Fruit fly (Drosophila melanogaster) whole organism, embryonic: Measurements from ENCODE around the gene CG46317.

Experiments
- Antp ChIP-seq: fragments of 200-800 bp; sonication (Bioruptor generic); optimal IDR thresholded peaks from 3 replicates; lab custom pipeline; 2016; ENCODE audit warnings: missing biosample characterization, missing genetic modification characterization
- BEAF-32 ChIP-seq: fragments of 200-800 bp; sonication (Bioruptor generic); optimal IDR thresholded peaks from 3 replicates; lab custom pipeline; 2017; ENCODE audit warnings: missing biosample characterization, missing genetic modification characterization, mild to moderate bottlenecking, moderate library complexity, missing genetic modification reagents
- Bgb ChIP-seq: fragments of 200-800 bp; sonication (Bioruptor generic); IDR thresholded peaks from 2 replicates; pipeline ENCODE4 v1.3.6; 2022; ENCODE audit warnings: missing biosample characterization, missing genetic modification characterization; ENCODE audit not compliant: partially characterized antibody
- CG10274 ChIP-seq: fragments of 200-800 bp; sonication (Bioruptor generic); optimal IDR thresholded peaks from 3 replicates; lab custom pipeline; 2017; ENCODE audit warnings: missing biosample characterization, mild to moderate bottlenecking, missing genetic modification characterization
- CG10321 ChIP-seq: fragments of 200-800 bp; sonication (Bioruptor generic); IDR thresholded peaks from 2 replicates; pipeline ENCODE4 v1.3.6; 2022; ENCODE audit warnings: missing biosample characterization, missing genetic modification characterization
- CG11247 ChIP-seq: fragments of 200-800 bp; sonication (Bioruptor generic); IDR thresholded peaks from 2 replicates; pipeline ENCODE4 v1.3.6; 2022; ENCODE audit warnings: missing biosample characterization, missing genetic modification characterization
- CG12744 ChIP-seq: fragments of 200-800 bp; sonication (Bioruptor generic); optimal IDR thresholded peaks from 2 replicates; lab custom pipeline; 2016; ENCODE audit warnings: missing biosample characterization, missing genetic modification characterization
- CG13894 ChIP-seq: fragments of 200-800 bp; sonication (Bioruptor generic); optimal IDR thresholded peaks from 3 replicates; lab custom pipeline; 2018; ENCODE audit warnings: missing biosample characterization, mild to moderate bottlenecking, missing genetic modification characterization, moderate library complexity
- CG14441 ChIP-seq: fragments of 200-800 bp; sonication (Bioruptor generic); IDR thresholded peaks from 2 replicates; pipeline ENCODE4 v1.3.6; 2022; ENCODE audit warnings: missing biosample characterization, missing genetic modification characterization
- CG14860 ChIP-seq: fragments of 200-800 bp; sonication (Bioruptor generic); IDR thresholded peaks from 3 replicates; pipeline ENCODE4 v1.3.6; 2022; ENCODE audit warnings: missing biosample characterization, missing genetic modification characterization; ENCODE audit not compliant: partially characterized antibody
- CG14965 ChIP-seq: fragments of 200-800 bp; sonication (Bioruptor generic); optimal IDR thresholded peaks from 2 replicates; lab custom pipeline; 2016; ENCODE audit warnings: missing biosample characterization, missing genetic modification characterization, borderline replicate concordance
- CG17359 ChIP-seq: fragments of 200-800 bp; sonication (Bioruptor generic); optimal IDR thresholded peaks from 3 replicates; lab custom pipeline; 2018; ENCODE audit warnings: missing biosample characterization, mild to moderate bottlenecking, missing genetic modification characterization, moderate library complexity
- CG17361 ChIP-seq: fragments of 200-800 bp; sonication (Bioruptor generic); IDR thresholded peaks from 3 replicates; pipeline ENCODE4 v1.3.6; 2022; ENCODE audit warnings: missing biosample characterization, missing genetic modification characterization
- CG17612 ChIP-seq: fragments of 200-800 bp; sonication (Bioruptor generic); IDR thresholded peaks from 2 replicates; pipeline ENCODE4 v1.3.6; 2022; ENCODE audit warnings: missing biosample characterization, missing genetic modification characterization
- CG2199 ChIP-seq: fragments of 200-800 bp; sonication (Bioruptor generic); IDR thresholded peaks from 3 replicates; pipeline ENCODE4 v1.3.6; 2022; ENCODE audit warnings: missing biosample characterization, missing genetic modification characterization
- CG2875 ChIP-seq: fragments of 200-800 bp; sonication (Bioruptor generic); optimal IDR thresholded peaks from 2 replicates; lab custom pipeline; 2017; ENCODE audit warnings: missing biosample characterization, mild to moderate bottlenecking, missing genetic modification characterization, missing genetic modification reagents
- CG32772 ChIP-seq: fragments of 200-800 bp; sonication (Bioruptor generic); IDR thresholded peaks from 2 replicates; pipeline ENCODE4 v1.3.6; 2022; ENCODE audit warnings: missing biosample characterization, missing genetic modification characterization
- CG3281 ChIP-seq: fragments of 200-800 bp; sonication (Bioruptor generic); optimal IDR thresholded peaks from 3 replicates; lab custom pipeline; 2017; ENCODE audit warnings: missing biosample characterization, mild to moderate bottlenecking, missing genetic modification characterization
- CG6254 ChIP-seq: fragments of 200-800 bp; sonication (Bioruptor generic); optimal IDR thresholded peaks from 3 replicates; lab custom pipeline; 2017; ENCODE audit warnings: mild to moderate bottlenecking, missing biosample characterization, missing genetic modification reagents, missing genetic modification characterization
- CG6689 ChIP-seq: fragments of 200-800 bp; sonication (Bioruptor generic); IDR thresholded peaks from 2 replicates; pipeline ENCODE4 v1.3.6; 2022; ENCODE audit warnings: missing biosample characterization, missing genetic modification characterization
- CG6854 ChIP-seq: fragments of 200-800 bp; sonication (Bioruptor generic); optimal IDR thresholded peaks from 3 replicates; lab custom pipeline; 2017; ENCODE audit warnings: missing biosample characterization, mild to moderate bottlenecking, missing genetic modification characterization
- CG7556 ChIP-seq: fragments of 200-800 bp; sonication (Bioruptor generic); optimal IDR thresholded peaks from 2 replicates; lab custom pipeline; 2017; ENCODE audit warnings: missing biosample characterization, mild to moderate bottlenecking, missing genetic modification characterization
- CG8281 ChIP-seq: fragments of 200-800 bp; sonication (Bioruptor generic); optimal IDR thresholded peaks from 2 replicates; lab custom pipeline; 2018; ENCODE audit warnings: missing biosample characterization, mild to moderate bottlenecking, missing genetic modification characterization, moderate library complexity
- CG8924 ChIP-seq: fragments of 200-800 bp; optimal IDR thresholded peaks from 3 replicates; lab custom pipeline; 2019; ENCODE audit warnings: missing biosample characterization, mild to moderate bottlenecking, missing genetic modification characterization, moderate library complexity
- CG9609 ChIP-seq: fragments of 200-800 bp; sonication (Bioruptor generic); optimal IDR thresholded peaks from 3 replicates; lab custom pipeline; 2016; ENCODE audit warnings: missing biosample characterization, missing genetic modification characterization
- CHES-1-like ChIP-seq: fragments of 200-800 bp; sonication (Bioruptor generic); optimal IDR thresholded peaks from 2 replicates; lab custom pipeline; 2016; ENCODE audit warnings: missing biosample characterization, missing genetic modification characterization
- Dbx ChIP-seq: fragments of 200-800 bp; sonication (Bioruptor generic); IDR thresholded peaks from 3 replicates; pipeline ENCODE4 v1.3.6; 2022; ENCODE audit warnings: missing biosample characterization, missing genetic modification characterization
- Drgx ChIP-seq: fragments of 200-800 bp; sonication (Bioruptor generic); IDR thresholded peaks from 2 replicates; pipeline ENCODE4 v1.3.6; 2022; ENCODE audit warnings: missing biosample characterization, missing genetic modification characterization
- H15 ChIP-seq: fragments of 200-800 bp; sonication (Bioruptor generic); IDR thresholded peaks from 3 replicates; pipeline ENCODE4 v1.3.6; 2022; ENCODE audit warnings: missing biosample characterization, missing genetic modification characterization
- Lhr ChIP-seq: fragments of 200-800 bp; sonication (Bioruptor generic); optimal IDR thresholded peaks from 3 replicates; lab custom pipeline; 2017; ENCODE audit warnings: mild to moderate bottlenecking, missing biosample characterization, missing genetic modification reagents, missing genetic modification characterization
- Max ChIP-seq: fragments of 200-800 bp; sonication (Bioruptor generic); optimal IDR thresholded peaks from 2 replicates; lab custom pipeline; 2016; ENCODE audit warnings: missing biosample characterization, mild to moderate bottlenecking, missing genetic modification characterization
- Nf-YB ChIP-seq: fragments of 200-800 bp; sonication (Bioruptor generic); optimal IDR thresholded peaks from 3 replicates; lab custom pipeline; 2019; ENCODE audit warnings: missing biosample characterization, mild to moderate bottlenecking, missing genetic modification characterization, moderate library complexity
- Nf-YC ChIP-seq: fragments of 200-800 bp; optimal IDR thresholded peaks from 3 replicates; lab custom pipeline; 2019; ENCODE audit warnings: missing biosample characterization, mild to moderate bottlenecking, missing genetic modification characterization, moderate library complexity
- Oaz ChIP-seq: fragments of 200-800 bp; sonication (Bioruptor generic); IDR thresholded peaks from 2 replicates; pipeline ENCODE4 v1.3.6; 2022; ENCODE audit warnings: missing biosample characterization, missing genetic modification characterization
- aop ChIP-seq: fragments of 200-800 bp; sonication (Bioruptor generic); IDR thresholded peaks from 2 replicates; pipeline ENCODE4 v1.3.6; 2022; ENCODE audit warnings: missing biosample characterization, missing genetic modification characterization
- chm ChIP-seq: fragments of 200-800 bp; sonication (Bioruptor generic); IDR thresholded peaks from 2 replicates; pipeline ENCODE4 v1.3.6; 2022; ENCODE audit warnings: missing biosample characterization, missing genetic modification characterization
- chn ChIP-seq: fragments of 200-800 bp; sonication (Bioruptor generic); optimal IDR thresholded peaks from 2 replicates; lab custom pipeline; 2016; ENCODE audit warnings: missing biosample characterization, missing genetic modification characterization
- crc ChIP-seq: fragments of 200-800 bp; sonication (Bioruptor generic); optimal IDR thresholded peaks from 2 replicates; lab custom pipeline; 2016; ENCODE audit warnings: missing biosample characterization, missing genetic modification characterization
- ham ChIP-seq: fragments of 200-800 bp; sonication (Bioruptor generic); IDR thresholded peaks from 2 replicates; pipeline ENCODE4 v1.3.6; 2022; ENCODE audit warnings: missing biosample characterization, missing genetic modification characterization
- knrl ChIP-seq: fragments of 200-800 bp; sonication (Bioruptor generic); IDR thresholded peaks from 3 replicates; pipeline ENCODE4 v1.3.6; 2022; ENCODE audit warnings: missing biosample characterization, missing genetic modification characterization; ENCODE audit not compliant: partially characterized antibody
- nerfin-1 ChIP-seq: fragments of 200-800 bp; sonication (Bioruptor generic); optimal IDR thresholded peaks from 3 replicates; lab custom pipeline; 2019; ENCODE audit warnings: missing biosample characterization, mild to moderate bottlenecking, missing genetic modification characterization, moderate library complexity
- odd ChIP-seq: fragments of 200-800 bp; sonication (Bioruptor generic); optimal IDR thresholded peaks from 2 replicates; lab custom pipeline; 2017; ENCODE audit warnings: missing biosample characterization, mild to moderate bottlenecking, missing genetic modification characterization
- rib ChIP-seq: fragments of 200-800 bp; sonication (Bioruptor generic); IDR thresholded peaks from 2 replicates; pipeline ENCODE4 v1.3.6; 2022; ENCODE audit warnings: missing biosample characterization, missing genetic modification characterization
- row ChIP-seq: fragments of 200-800 bp; sonication (Bioruptor generic); IDR thresholded peaks from 3 replicates; pipeline ENCODE4 v1.3.6; 2022; ENCODE audit warnings: missing biosample characterization, missing genetic modification characterization
- tio ChIP-seq: fragments of 200-800 bp; sonication (Bioruptor generic); optimal IDR thresholded peaks from 2 replicates; lab custom pipeline; 2017; ENCODE audit warnings: missing biosample characterization, missing genetic modification characterization, inconsistent platforms
- ttk ChIP-seq: fragments of 200-800 bp; sonication (Bioruptor generic); IDR thresholded peaks from 2 replicates; pipeline ENCODE4 v2.1.2; 2022; ENCODE audit warnings: missing biosample characterization, missing genetic modification characterization
- twi ChIP-seq: fragments of 200-800 bp; optimal IDR thresholded peaks from 2 replicates; lab custom pipeline; 2019; ENCODE audit warnings: missing biosample characterization, mild to moderate bottlenecking, missing genetic modification characterization, moderate library complexity
- unpg ChIP-seq: fragments of 200-800 bp; sonication (Bioruptor generic); optimal IDR thresholded peaks from 3 replicates; lab custom pipeline; 2018; ENCODE audit warnings: missing biosample characterization, mild to moderate bottlenecking, missing genetic modification characterization, moderate library complexity
- wdn ChIP-seq: fragments of 200-800 bp; sonication (Bioruptor generic); IDR thresholded peaks from 2 replicates; pipeline ENCODE4 v1.3.6; 2022; ENCODE audit warnings: missing biosample characterization, missing genetic modification characterization
- zf30C ChIP-seq: fragments of 200-800 bp; sonication (Bioruptor generic); optimal IDR thresholded peaks from 3 replicates; lab custom pipeline; 2018; ENCODE audit warnings: missing biosample characterization, mild to moderate bottlenecking, missing genetic modification characterization

The CG46317 gene

dm6 chrX:14237873-14238394 lies 23.1 kb upstream of the CG46317 start, which contains the start of the genes Fbxl4 and Dus2 (continued):
- TF ChIP-seq Drgx (GFP tag; lab: Robert Waterston, UW), result peak; percentile 79
- peak; percentile 74 for TF ChIP-seq CG6854 (GFP tag; lab: Kevin White, UChicago)
- peak; percentile 67 for TF ChIP-seq CG8281 (tag; lab: Kevin White, UChicago)
- TF ChIP-seq Nf-YC, result peak; percentile 80
- peak; percentile 84 for TF ChIP-seq CG17359 (tag; lab: Kevin White, UChicago)
- peak; percentile 70 for TF ChIP-seq Nf-YB (GFP tag; lab: Kevin White, UChicago)
- TF ChIP-seq CG14441 (GFP tag; lab: Robert Waterston, UW), result peak; percentile 91
- peak; percentile 96 for TF ChIP-seq row (GFP tag; lab: Robert Waterston, UW)
- TF ChIP-seq Bgb (GFP tag; lab: Robert Waterston, UW), result peak; percentile 58; the same call in 1 of the 2 replicates
- peak; percentile 89 for TF ChIP-seq CG3281 (GFP tag; lab: Kevin White, UChicago)
- TF ChIP-seq CG2199 (GFP tag; lab: Robert Waterston, UW), result peak; percentile 88
- TF ChIP-seq CG2875 (GFP tag; lab: Kevin White, UChicago), result peak; percentile 82
- TF ChIP-seq aop (GFP tag; lab: Robert Waterston, UW), result peak; percentile 81
- TF ChIP-seq CG6254 (GFP tag; lab: Kevin White, UChicago), result peak; percentile 78
- peak; percentile 69; the same call in 2 of the 3 replicates for TF ChIP-seq knrl (GFP tag; lab: Robert Waterston, UW)
- peak; percentile 92 for TF ChIP-seq Max (GFP tag; lab: Kevin White, UChicago)
- TF ChIP-seq unpg (GFP tag; lab: Kevin White, UChicago), result peak; percentile 87
- TF ChIP-seq CG10274, result peak; percentile 77
- TF ChIP-seq Oaz (GFP tag; lab: Robert Waterston, UW), result peak; percentile 86
- TF ChIP-seq CG17612 (GFP tag; lab: Robert Waterston, UW), result peak; percentile 77
- peak; percentile 76 for TF ChIP-seq Lhr (GFP tag; lab: Kevin White, UChicago)
- peak; percentile 86 for TF ChIP-seq nerfin-1
- TF ChIP-seq chm (GFP tag; lab: Robert Waterston, UW), result peak; percentile 95
- TF ChIP-seq CG14965 (GFP tag; lab: Kevin White, UChicago), result peak; percentile 23
- peak; percentile 64 for TF ChIP-seq BEAF-32 (GFP tag; lab: Kevin White, UChicago)
- peak; percentile 83 for TF ChIP-seq twi
- peak; percentile 89 for TF ChIP-seq CHES-1-like (GFP tag; lab: Kevin White, UChicago)
- peak; percentile 84 for TF ChIP-seq CG13894
- TF ChIP-seq chn (GFP tag; lab: Kevin White, UChicago), result peak; percentile 92
- peak; percentile 87 for TF ChIP-seq CG12744
- peak; percentile 74 for TF ChIP-seq zf30C (GFP tag; lab: Kevin White, UChicago)
- TF ChIP-seq tio (GFP tag; lab: Kevin White, UChicago), result peak; percentile 92
- peak; percentile 62 for TF ChIP-seq CG10321
- peak; percentile 72 for TF ChIP-seq odd (GFP tag; lab: Kevin White, UChicago)
- peak; percentile 96 for TF ChIP-seq CG17361 (GFP tag; lab: Robert Waterston, UW)
- TF ChIP-seq ham (GFP tag; lab: Robert Waterston, UW), result peak; percentile 56; the same call in 1 of the 2 replicates
- peak; percentile 92 for TF ChIP-seq CG32772 (GFP tag; lab: Robert Waterston, UW)
- TF ChIP-seq H15 (GFP tag; lab: Robert Waterston, UW), result peak; percentile 91
- TF ChIP-seq Antp (GFP tag; lab: Kevin White, UChicago), result peak; percentile 93
- TF ChIP-seq CG11247 (GFP tag; lab: Robert Waterston, UW), result peak; percentile 90
- TF ChIP-seq crc, result peak; percentile 49
- peak; percentile 91 for TF ChIP-seq ttk (GFP tag; lab: Robert Waterston, UW)
- peak; percentile 93 for TF ChIP-seq CG8924
- peak; percentile 62; the same call in 2 of the 3 replicates for TF ChIP-seq CG14860 (GFP tag; lab: Robert Waterston, UW)
- peak; percentile 89 for TF ChIP-seq CG7556 (GFP tag; lab: Kevin White, UChicago)
- peak; percentile 88 for TF ChIP-seq wdn (GFP tag; lab: Robert Waterston, UW)
- 0 out of 2 replicates have a peak, but pooled peaks have one; percentile 60 for TF ChIP-seq rib
- peak; percentile 91 for TF ChIP-seq CG6689 (GFP tag; lab: Robert Waterston, UW)
- peak; percentile 93 for TF ChIP-seq Dbx
- peak; percentile 93 for TF ChIP-seq CG9609 (GFP tag; lab: Kevin White, UChicago)
